Worm (Caenorhabditis elegans): Measurements from ENCODE around the gene Y17G7B.23.
A peak's percentile ranks its signal among the peaks of the same experiment; 100 is the strongest.

The Y17G7B.23 gene

ce11 chrII:11958793-11959574 is 40.0 kb upstream of the Y17G7B.23 start (continued):
- TF ChIP-seq F49E8.2 (tag; optimal IDR thresholded peaks at IDR 0.05; ENCODE audit: borderline replicate concordance) (no peak), lim-7 (GFP tag; IDR thresholded peaks at IDR 0.05) (no peak), ces-1 (GFP tag; optimal IDR thresholded peaks at IDR 0.05) (no peak), ama-1 (optimal IDR thresholded peaks at IDR 0.05) (no peak), dmd-8 (GFP tag; IDR thresholded peaks at IDR 0.05) (no peak), nhr-77 (tag; optimal IDR thresholded peaks at IDR 0.05) (no peak), tra-1 (GFP tag; IDR thresholded peaks at IDR 0.05) (no peak), daf-8 (GFP tag; IDR thresholded peaks at IDR 0.05) (no peak), ztf-11 (tag; optimal IDR thresholded peaks at IDR 0.05) (no peak), ZK337.2 (GFP tag; IDR thresholded peaks at IDR 0.05) (0 out of 2 replicates have a peak, but pooled peaks have one; percentile 38), F10B5.3 (tag; optimal IDR thresholded peaks at IDR 0.05) (no peak), nhr-28 (tag; optimal IDR thresholded peaks at IDR 0.05) (peak; percentile 1), nhr-25 (tag; optimal IDR thresholded peaks at IDR 0.05; ENCODE audit: borderline replicate concordance, insufficient read depth) (peak; percentile 33), nhr-42 (GFP tag; IDR thresholded peaks at IDR 0.05) (no peak), lin-39 (tag; optimal IDR thresholded peaks at IDR 0.05) (no peak), daf-12 (tag; optimal IDR thresholded peaks at IDR 0.05) (no peak), egl-27 (tag; optimal IDR thresholded peaks at IDR 0.05) (no peak), saeg-2 (GFP tag; IDR thresholded peaks at IDR 0.05) (no peak), mes-2 (tag; optimal IDR thresholded peaks at IDR 0.05; ENCODE audit: poor library complexity, severe bottlenecking) (no peak), ceh-32 (tag; optimal IDR thresholded peaks at IDR 0.05; ENCODE audit: poor library complexity) (no peak), attf-4 (tag; optimal IDR thresholded peaks at IDR 0.05) (no peak), hmg-1.1 (GFP tag; IDR thresholded peaks at IDR 0.05) (peak; percentile 76), dpl-1 (GFP tag; optimal IDR thresholded peaks at IDR 0.05) (peak; percentile 33), daf-19 (GFP tag; conservative IDR thresholded peaks at IDR 0.05) (no peak), nhr-237 (tag; optimal IDR thresholded peaks at IDR 0.05) (no peak), daf-16 (GFP tag; optimal IDR thresholded peaks at IDR 0.05) (no peak), daf-16 (tag; optimal IDR thresholded peaks at IDR 0.05) (peak; percentile 41), unc-62 (GFP tag; optimal IDR thresholded peaks at IDR 0.05 in 1 of 2) (peak in 1 of 2 experiments; percentile 60), unc-62 (tag; optimal IDR thresholded peaks at IDR 0.05) (no peak), mxl-2 (GFP tag; conservative IDR thresholded peaks at IDR 0.05) (no peak), pqm-1 (tag; optimal IDR thresholded peaks at IDR 0.05) (no peak), spr-1 (tag; optimal IDR thresholded peaks at IDR 0.05) (peak; percentile 4), Y48G9A.11 (GFP tag; IDR thresholded peaks at IDR 0.05) (no peak), Y5F2A.4 (GFP tag; optimal IDR thresholded peaks at IDR 0.05) (no peak), madf-9 (GFP tag; conservative IDR thresholded peaks at IDR 0.05) (0 out of 2 replicates have a peak, but pooled peaks have one; percentile 48), T20F7.1 (GFP tag; optimal IDR thresholded peaks at IDR 0.05) (no peak), nhr-6 (tag; optimal IDR thresholded peaks at IDR 0.05) (no peak), lin-13 (GFP tag; optimal IDR thresholded peaks at IDR 0.05) (no peak), R02D3.7 (tag; optimal IDR thresholded peaks at IDR 0.05) (no peak), ceh-44 (GFP tag; IDR thresholded peaks at IDR 0.05) (no peak), nhr-111 (GFP tag; optimal IDR thresholded peaks at IDR 0.05) (no peak), mdt-29 (GFP tag; IDR thresholded peaks at IDR 0.05) (0 out of 2 replicates have a peak, but pooled peaks have one; percentile 17), lsy-2 (tag; optimal IDR thresholded peaks at IDR 0.05) (peak in 1 of 2 experiments; percentile 53), unc-130 (GFP tag; optimal IDR thresholded peaks at IDR 0.05) (peak; percentile 12), mep-1 (tag; optimal IDR thresholded peaks at IDR 0.05) (peak; percentile 68), lin-29 (GFP tag; IDR thresholded peaks at IDR 0.05) (no peak), hlh-11 (tag; optimal IDR thresholded peaks at IDR 0.05) (peak; percentile 63), nhr-10 (tag; optimal IDR thresholded peaks at IDR 0.05) (no peak), ceh-28 (tag; optimal IDR thresholded peaks at IDR 0.05) (no peak), Y105C5A.15 (GFP tag; IDR thresholded peaks at IDR 0.05) (no peak), D1046.2 (GFP tag; IDR thresholded peaks at IDR 0.05) (no peak)

All from whole organism, L4 larva.